Worm (Caenorhabditis elegans) whole organism, midembryonic: ENCODE results near the gene tag-10.

Experiments
- T22C8.4 ChIP-seq: fragments of 200-800 bp; sonication (Bioruptor generic); IDR thresholded peaks from 2 replicates; pipeline ENCODE4 v1.3.6; 2022; ENCODE audit warnings: missing genetic modification characterization, missing compliant biosample characterization
- cog-1 ChIP-seq: sonication (generic microtip); optimal IDR thresholded peaks from 2 replicates; lab custom pipeline; 2016; ENCODE audit warnings: missing genetic modification characterization, missing compliant biosample characterization
- flt-1 ChIP-seq: fragments of 200-800 bp; sonication (Bioruptor generic); IDR thresholded peaks from 2 replicates; pipeline ENCODE4 v1.3.6; 2022; ENCODE audit warnings: missing genetic modification characterization, missing compliant biosample characterization
- klf-2 ChIP-seq: fragments of 200-800 bp; sonication (Bioruptor generic); conservative IDR thresholded peaks from 2 replicates; pipeline ENCODE4 v1.3.6; 2022; ENCODE audit warnings: missing genetic modification reagents, missing genetic modification characterization, missing compliant biosample characterization
- med-1 ChIP-seq: sonication (generic microtip); optimal IDR thresholded peaks from 2 replicates; lab custom pipeline; 2017; ENCODE audit warnings: missing genetic modification characterization, mild to moderate bottlenecking, missing compliant biosample characterization, antibody characterized with exemption, missing genetic modification reagents; ENCODE audit not compliant: insufficient read depth
- ref-1 ChIP-seq: fragments of 200-800 bp; sonication (Bioruptor generic); conservative IDR thresholded peaks from 2 replicates; pipeline ENCODE4 v1.3.6; 2022; ENCODE audit warnings: missing genetic modification reagents, missing genetic modification characterization, missing compliant biosample characterization
- tab-1 ChIP-seq: fragments of 200-800 bp; sonication (Bioruptor generic); IDR thresholded peaks from 2 replicates; pipeline ENCODE4 v1.3.6; 2022; ENCODE audit warnings: missing genetic modification characterization, missing compliant biosample characterization
- ztf-23 ChIP-seq: fragments of 200-800 bp; sonication (Bioruptor generic); IDR thresholded peaks from 2 replicates; pipeline ENCODE4 v1.3.6; 2022; ENCODE audit warnings: missing genetic modification reagents, missing genetic modification characterization, missing compliant biosample characterization
- ztf-29 ChIP-seq: fragments of 200-800 bp; sonication (Bioruptor generic); IDR thresholded peaks from 2 replicates; pipeline ENCODE4 v1.3.6; 2022; ENCODE audit warnings: missing genetic modification reagents, missing genetic modification characterization, missing compliant biosample characterization

Gene tag-10

ce11 chrII:13668844-13669441, 36.6 kb downstream of the tag-10 start, which contains the start of gene C31C9.7:
TSS of gene C31C9.7 (plus strand) at chrII:13669104.
- TF ChIP-seq tab-1 (GFP tag; lab: Robert Waterston, UW) = no peak; the same call in 1 of the 2 replicates
- no peak for TF ChIP-seq cog-1
- no peak for TF ChIP-seq ref-1 (GFP tag; lab: Robert Waterston, UW)
- no peak for TF ChIP-seq med-1 (GFP tag; lab: Kevin White, UChicago)
- TF ChIP-seq klf-2 = no peak
- no peak for TF ChIP-seq flt-1 (GFP tag; lab: Robert Waterston, UW)
- TF ChIP-seq T22C8.4 = no peak
- no peak for TF ChIP-seq ztf-29 (GFP tag; lab: Robert Waterston, UW)
- TF ChIP-seq ztf-23 (GFP tag; lab: Robert Waterston, UW) = no peak

ce11 chrII:13670707-13671295, 38.4 kb downstream of the tag-10 start:
- TF ChIP-seq ztf-29 (GFP tag; lab: Robert Waterston, UW) (no peak), klf-2 (no peak), flt-1 (GFP tag; lab: Robert Waterston, UW) (no peak)

- no peak for TF ChIP-seq T22C8.4
- no peak for TF ChIP-seq med-1 (GFP tag; lab: Kevin White, UChicago)
- TF ChIP-seq ztf-29 (GFP tag; lab: Robert Waterston, UW) = no peak
- no peak for TF ChIP-seq cog-1
- TF ChIP-seq ztf-23 (GFP tag; lab: Robert Waterston, UW) = no peak
- no peak for TF ChIP-seq ref-1 (GFP tag; lab: Robert Waterston, UW)
These were observed 39.7 kb downstream of the tag-10 start for ce11 chrII:13672057-13672456.

ce11 chrII:13673605-13674193, 41.3 kb downstream of the tag-10 start:
- TF ChIP-seq T22C8.4 = no peak
- no peak for TF ChIP-seq med-1 (GFP tag; lab: Kevin White, UChicago)
- no peak for TF ChIP-seq cog-1

ce11 chrII:13675212-13675611, 42.8 kb downstream of the tag-10 start:
- TF ChIP-seq ref-1 (GFP tag; lab: Robert Waterston, UW) = no peak
- no peak for TF ChIP-seq klf-2
- no peak for TF ChIP-seq med-1 (GFP tag; lab: Kevin White, UChicago)
- no peak for TF ChIP-seq ztf-23 (GFP tag; lab: Robert Waterston, UW)
- no peak for TF ChIP-seq cog-1
- TF ChIP-seq T22C8.4 = no peak
- TF ChIP-seq flt-1 (GFP tag; lab: Robert Waterston, UW) = no peak
- no peak for TF ChIP-seq ztf-29 (GFP tag; lab: Robert Waterston, UW)
- TF ChIP-seq tab-1 (GFP tag; lab: Robert Waterston, UW) = no peak

ce11 chrII:13677927-13678326, 45.5 kb downstream of the tag-10 start:
- no peak for TF ChIP-seq ztf-29 (GFP tag; lab: Robert Waterston, UW)
- no peak for TF ChIP-seq flt-1 (GFP tag; lab: Robert Waterston, UW)
- no peak for TF ChIP-seq ztf-23 (GFP tag; lab: Robert Waterston, UW)
- no peak for TF ChIP-seq T22C8.4
- no peak for TF ChIP-seq tab-1 (GFP tag; lab: Robert Waterston, UW)
- TF ChIP-seq cog-1 = no peak
- no peak for TF ChIP-seq med-1 (GFP tag; lab: Kevin White, UChicago)
- TF ChIP-seq klf-2 = no peak
- no peak for TF ChIP-seq ref-1 (GFP tag; lab: Robert Waterston, UW)

ce11 chrII:13678555-13679119, 46.3 kb downstream of the tag-10 start:
- TF ChIP-seq cog-1 (no peak), T22C8.4 (no peak)

- TF ChIP-seq ztf-23 (GFP tag; lab: Robert Waterston, UW) (no peak), tab-1 (GFP tag; lab: Robert Waterston, UW) (no peak), ref-1 (GFP tag; lab: Robert Waterston, UW) (no peak), cog-1 (no peak), ztf-29 (GFP tag; lab: Robert Waterston, UW) (no peak), klf-2 (no peak), med-1 (GFP tag; lab: Kevin White, UChicago) (no peak), T22C8.4 (no peak), flt-1 (GFP tag; lab: Robert Waterston, UW) (no peak)
These were observed 47.5 kb downstream of the tag-10 start for ce11 chrII:13679775-13680320.

ce11 chrII:13681063-13681462, 48.7 kb downstream of the tag-10 start:
- TF ChIP-seq ref-1 (GFP tag; lab: Robert Waterston, UW) (no peak), med-1 (GFP tag; lab: Kevin White, UChicago) (no peak), T22C8.4 (no peak), tab-1 (GFP tag; lab: Robert Waterston, UW) (no peak), flt-1 (GFP tag; lab: Robert Waterston, UW) (no peak), ztf-29 (GFP tag; lab: Robert Waterston, UW) (no peak), ztf-23 (GFP tag; lab: Robert Waterston, UW) (no peak), cog-1 (no peak)

ce11 chrII:13685581-13685980, 53.2 kb downstream of the tag-10 start:
- TF ChIP-seq ztf-29 (GFP tag; lab: Robert Waterston, UW) (no peak), tab-1 (GFP tag; lab: Robert Waterston, UW) (no peak), med-1 (GFP tag; lab: Kevin White, UChicago) (no peak), ztf-23 (GFP tag; lab: Robert Waterston, UW) (no peak), cog-1 (no peak), T22C8.4 (no peak), flt-1 (GFP tag; lab: Robert Waterston, UW) (no peak), klf-2 (no peak), ref-1 (GFP tag; lab: Robert Waterston, UW) (no peak)
